Worm (Caenorhabditis elegans) whole organism, L4 larva: ENCODE measurements around the gene F23D12.2.

Source experiments
- D1046.2 ChIP-seq: fragments of 200-800 bp; sonication (Bioruptor generic); IDR thresholded peaks from 2 replicates; pipeline ENCODE4 v1.3.6; 2022; ENCODE audit warnings: missing genetic modification characterization, missing compliant biosample characterization
- F26F4.8 ChIP-seq: fragments of 200-800 bp; sonication (Bioruptor generic); conservative IDR thresholded peaks from 2 replicates; pipeline ENCODE4 v1.3.6; 2022; ENCODE audit warnings: missing genetic modification characterization, missing compliant biosample characterization
- F44E2.7 ChIP-seq: fragments of 200-800 bp; sonication (Bioruptor generic); IDR thresholded peaks from 2 replicates; pipeline ENCODE4 v2.1.2; 2022; ENCODE audit warnings: missing genetic modification characterization, missing compliant biosample characterization
- T20F7.1 ChIP-seq: fragments of 200-800 bp; sonication (Bioruptor generic); optimal IDR thresholded peaks from 2 replicates; lab custom pipeline; 2018; ENCODE audit warnings: mild to moderate bottlenecking, missing genetic modification characterization, missing compliant biosample characterization
- Y5F2A.4 ChIP-seq: fragments of 200-800 bp; sonication (Bioruptor generic); optimal IDR thresholded peaks from 2 replicates; lab custom pipeline; 2018; ENCODE audit warnings: mild to moderate bottlenecking, missing genetic modification characterization, missing compliant biosample characterization
- aha-1 ChIP-seq: fragments of 150-350 bp; peaks from one replicate; lab custom pipeline; 2014; ENCODE audit warnings: missing biosample characterization, missing genetic modification characterization
- ces-1 ChIP-seq: fragments of 150-350 bp; sonication (generic microtip); optimal IDR thresholded peaks from 4 replicates; lab custom pipeline; 2014; ENCODE audit warnings: missing biosample characterization, missing genetic modification reagents, missing genetic modification characterization
- cey-2 ChIP-seq: sonication (generic microtip); optimal IDR thresholded peaks from 3 replicates; lab custom pipeline; 2017; ENCODE audit warnings: missing genetic modification characterization, mild to moderate bottlenecking, missing compliant biosample characterization, antibody characterized with exemption, borderline replicate concordance; ENCODE audit not compliant: insufficient read depth
- daf-16 ChIP-seq, 3 experiments: sonication (generic microtip); optimal IDR thresholded peaks; 2 replicates each; lab custom pipeline; 2016 to 2017; ENCODE audit warnings: missing genetic modification characterization in 3 of 3, missing genetic modification reagents in 3 of 3, mild to moderate bottlenecking in 2 of 3, missing compliant biosample characterization in 2 of 3, missing biosample characterization in 1 of 3, moderate library complexity in 1 of 3
- dmd-6 ChIP-seq: fragments of 200-800 bp; sonication (Bioruptor generic); IDR thresholded peaks from 2 replicates; pipeline ENCODE4 v1.3.6; 2022; ENCODE audit warnings: missing genetic modification reagents, missing genetic modification characterization, missing compliant biosample characterization
- dmd-9 ChIP-seq: fragments of 200-800 bp; sonication (Bioruptor generic); IDR thresholded peaks from 2 replicates; pipeline ENCODE4 v1.3.6; 2022; ENCODE audit warnings: missing genetic modification reagents, missing genetic modification characterization, missing compliant biosample characterization
- egl-27 ChIP-seq: sonication (generic microtip); optimal IDR thresholded peaks from 3 replicates; lab custom pipeline; 2017; ENCODE audit warnings: missing biosample characterization, missing genetic modification reagents, missing genetic modification characterization
- gei-8 ChIP-seq: fragments of 200-800 bp; sonication (Bioruptor generic); optimal IDR thresholded peaks from 2 replicates; lab custom pipeline; 2018; ENCODE audit warnings: mild to moderate bottlenecking, missing genetic modification characterization, missing compliant biosample characterization
- hlh-11 ChIP-seq: fragments of 200-800 bp; sonication (Bioruptor generic); optimal IDR thresholded peaks from 2 replicates; lab custom pipeline; 2018; ENCODE audit warnings: mild to moderate bottlenecking, missing genetic modification characterization, missing compliant biosample characterization
- hlh-30 ChIP-seq: sonication (generic microtip); optimal IDR thresholded peaks from 2 replicates; lab custom pipeline; 2017; ENCODE audit warnings: antibody characterized with exemption, mild to moderate bottlenecking, missing genetic modification characterization, missing compliant biosample characterization; ENCODE audit not compliant: insufficient read depth
- jun-1 ChIP-seq: fragments of 150-350 bp; optimal IDR thresholded peaks from 2 replicates; lab custom pipeline; 2014; ENCODE audit warnings: missing biosample characterization, missing genetic modification reagents, missing genetic modification characterization
- lim-7 ChIP-seq: fragments of 200-800 bp; sonication (Bioruptor generic); IDR thresholded peaks from 2 replicates; pipeline ENCODE4 v1.3.6; 2022; ENCODE audit warnings: missing genetic modification characterization, missing compliant biosample characterization
- lin-13 ChIP-seq: fragments of 150-350 bp; optimal IDR thresholded peaks from 2 replicates; lab custom pipeline; 2014; ENCODE audit warnings: missing biosample characterization, missing genetic modification reagents, missing genetic modification characterization
- lin-29 ChIP-seq: fragments of 200-800 bp; sonication (Bioruptor generic); IDR thresholded peaks from 2 replicates; pipeline ENCODE4 v1.3.6; 2022; ENCODE audit warnings: missing genetic modification reagents, missing genetic modification characterization, missing compliant biosample characterization
- lin-38 ChIP-seq: fragments of 200-800 bp; sonication (Bioruptor generic); IDR thresholded peaks from 2 replicates; pipeline ENCODE4 v1.3.6; 2022; ENCODE audit warnings: missing genetic modification reagents, missing genetic modification characterization, missing compliant biosample characterization
- madf-5 ChIP-seq, 2 experiments: fragments of 200-800 bp; sonication (Bioruptor generic); IDR thresholded peaks; 2 replicates each; pipeline ENCODE4 v1.3.6; 2022; ENCODE audit warnings: missing compliant biosample characterization in 2 of 2, missing genetic modification characterization in 2 of 2
- mxl-3 ChIP-seq: fragments of 200-800 bp; sonication (Bioruptor generic); optimal IDR thresholded peaks from 2 replicates; lab custom pipeline; 2018; ENCODE audit warnings: mild to moderate bottlenecking, missing genetic modification characterization, missing compliant biosample characterization
- nhr-102 ChIP-seq: sonication (generic microtip); optimal IDR thresholded peaks from 2 replicates; lab custom pipeline; 2016; ENCODE audit warnings: mild to moderate bottlenecking, missing genetic modification characterization, moderate library complexity, missing compliant biosample characterization
- nhr-111 ChIP-seq: fragments of 200-800 bp; sonication (Bioruptor generic); optimal IDR thresholded peaks from 2 replicates; lab custom pipeline; 2018; ENCODE audit warnings: mild to moderate bottlenecking, missing genetic modification characterization, missing compliant biosample characterization
- nhr-28 ChIP-seq: fragments of 150-350 bp; optimal IDR thresholded peaks from 2 replicates; lab custom pipeline; 2014; ENCODE audit warnings: missing biosample characterization, missing genetic modification characterization
- nhr-41 ChIP-seq: fragments of 200-800 bp; sonication (Bioruptor generic); IDR thresholded peaks from 2 replicates; pipeline ENCODE4 v1.3.6; 2022; ENCODE audit warnings: missing genetic modification reagents, missing genetic modification characterization, missing compliant biosample characterization
- nhr-6 ChIP-seq: fragments of 150-350 bp; optimal IDR thresholded peaks from 2 replicates; lab custom pipeline; 2014; ENCODE audit warnings: missing biosample characterization, missing genetic modification characterization
- nhr-77 ChIP-seq: fragments of 150-350 bp; optimal IDR thresholded peaks from 2 replicates; lab custom pipeline; 2014; ENCODE audit warnings: missing biosample characterization, missing genetic modification characterization
- rbr-2 ChIP-seq: sonication (generic microtip); optimal IDR thresholded peaks from 2 replicates; lab custom pipeline; 2016; ENCODE audit warnings: missing genotype, missing genetic modification characterization, missing compliant biosample characterization
- saeg-2 ChIP-seq: fragments of 200-800 bp; sonication (Bioruptor generic); IDR thresholded peaks from 2 replicates; pipeline ENCODE4 v1.3.6; 2022; ENCODE audit warnings: missing genetic modification reagents, missing genetic modification characterization, missing compliant biosample characterization
- snpc-1.2 ChIP-seq: fragments of 200-800 bp; sonication (Bioruptor generic); IDR thresholded peaks from 2 replicates; pipeline ENCODE4 v1.3.6; 2022; ENCODE audit warnings: missing genetic modification reagents, missing genetic modification characterization, missing compliant biosample characterization
- snpc-4 ChIP-seq: fragments of 150-350 bp; optimal IDR thresholded peaks from 2 replicates; lab custom pipeline; 2014; ENCODE audit warnings: missing biosample characterization, missing genetic modification characterization
- tag-97 ChIP-seq: fragments of 200-800 bp; sonication (Bioruptor generic); IDR thresholded peaks from 2 replicates; pipeline ENCODE4 v1.3.6; 2022; ENCODE audit warnings: missing genetic modification characterization, missing compliant biosample characterization
- unc-130 ChIP-seq: sonication (generic microtip); optimal IDR thresholded peaks from 2 replicates; lab custom pipeline; 2016; ENCODE audit warnings: missing genetic modification reagents, missing genetic modification characterization, missing compliant biosample characterization
- ztf-11 ChIP-seq: fragments of 150-350 bp; optimal IDR thresholded peaks from 2 replicates; lab custom pipeline; 2014; ENCODE audit warnings: missing biosample characterization, missing genetic modification characterization

The F23D12.2 gene

DNA sequence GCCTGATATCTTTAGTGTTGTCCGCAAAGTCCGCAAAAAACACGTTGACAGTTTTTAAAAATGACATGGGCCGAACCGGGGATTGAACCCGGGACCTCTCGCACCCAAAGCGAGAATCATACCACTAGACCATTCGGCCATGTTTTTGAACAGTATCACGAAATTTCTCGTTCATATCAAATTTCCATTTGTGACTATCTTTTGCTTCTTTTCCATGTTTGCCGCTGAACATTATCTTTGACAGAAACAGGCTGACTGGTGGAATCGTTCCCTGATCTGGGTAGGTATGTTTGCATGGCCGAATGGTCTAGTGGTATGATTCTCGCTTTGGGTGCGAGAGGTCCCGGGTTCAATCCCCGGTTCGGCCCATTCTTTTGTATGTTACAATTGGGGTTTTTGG is 16.4 kb upstream of the F23D12.2 start (continued):
- TF ChIP-seq daf-16 (GFP tag; optimal IDR thresholded peaks at IDR 0.05; lab: Kevin White, UChicago) (peak in 1 of 2 experiments; percentile 79), daf-16 (tag; optimal IDR thresholded peaks at IDR 0.05; lab: Kevin White, UChicago) (peak; percentile 66), snpc-1.2 (GFP tag; lab: Robert Waterston, UW) (peak; percentile 60), lim-7 (peak; percentile 58), nhr-102 (peak; percentile 71), hlh-30 (tag; lab: Kevin White, UChicago) (peak; percentile 37), D1046.2 (peak; percentile 75; the same call in 1 of the 2 replicates), T20F7.1 (peak; percentile 9), lin-13 (GFP tag; lab: Kevin White, UChicago) (peak; percentile 48), mxl-3 (peak; percentile 44), gei-8 (GFP tag; lab: Kevin White, UChicago) (peak; percentile 45)
- TF ChIP-seq, all 104 proteins: peak for 32; not testable (repeated sequence) for 72

DNA sequence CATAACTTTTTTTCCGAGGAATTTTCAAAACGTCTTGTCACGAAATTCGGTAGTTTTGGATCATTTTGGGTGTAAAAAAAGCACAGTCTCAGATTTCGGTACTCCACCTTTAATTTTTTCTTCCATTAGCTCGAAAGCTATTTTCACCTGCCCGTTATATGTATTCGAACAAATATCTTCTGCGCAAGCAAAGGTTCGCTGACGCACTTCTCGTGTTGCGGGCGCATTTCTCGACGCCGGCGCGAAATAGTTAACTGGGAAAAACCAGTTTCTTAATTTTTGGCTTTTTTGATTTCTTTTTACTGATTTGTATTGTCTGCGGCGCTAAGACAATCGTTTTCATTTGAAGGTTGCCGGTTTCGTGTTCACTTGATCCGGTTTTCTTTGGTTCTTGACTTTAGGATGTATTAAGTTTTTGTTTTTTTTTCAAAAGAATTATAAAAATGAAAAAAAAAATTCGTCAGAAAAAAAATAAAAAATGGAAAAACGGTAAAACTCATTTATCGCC is 14.3 kb upstream of the F23D12.2 start:
- peak; percentile 68 for TF ChIP-seq aha-1 (tag; lab: Kevin White, UChicago)
- TF ChIP-seq F44E2.7 (GFP tag; lab: Robert Waterston, UW) = no peak
- no peak for TF ChIP-seq tag-97 (GFP tag; lab: Robert Waterston, UW)
- TF ChIP-seq nhr-77 (tag; lab: Kevin White, UChicago) = no peak

DNA sequence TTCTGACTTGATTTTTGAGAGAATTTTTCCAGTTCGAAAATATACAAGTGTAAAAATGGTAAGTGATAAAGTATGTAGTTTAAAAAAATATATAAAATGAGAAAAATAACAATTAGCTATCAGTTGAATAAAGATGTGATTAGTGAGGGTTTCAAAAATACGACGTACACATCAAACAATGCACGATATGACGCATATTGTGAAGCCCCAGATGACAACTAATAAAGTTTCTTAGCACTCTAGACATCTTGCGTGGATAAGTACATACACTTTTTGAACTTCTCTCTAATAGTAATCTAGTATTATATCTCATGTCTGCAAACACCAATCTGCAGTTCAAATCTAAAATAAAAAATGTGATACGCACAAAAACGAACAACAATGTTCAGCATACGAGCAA is 9.1 kb upstream of the F23D12.2 start:
- TF ChIP-seq snpc-4 (tag; lab: Kevin White, UChicago) (no peak), aha-1 (tag; lab: Kevin White, UChicago) (peak; percentile 55)
- TF ChIP-seq, all 104 proteins: peak for 1

DNA sequence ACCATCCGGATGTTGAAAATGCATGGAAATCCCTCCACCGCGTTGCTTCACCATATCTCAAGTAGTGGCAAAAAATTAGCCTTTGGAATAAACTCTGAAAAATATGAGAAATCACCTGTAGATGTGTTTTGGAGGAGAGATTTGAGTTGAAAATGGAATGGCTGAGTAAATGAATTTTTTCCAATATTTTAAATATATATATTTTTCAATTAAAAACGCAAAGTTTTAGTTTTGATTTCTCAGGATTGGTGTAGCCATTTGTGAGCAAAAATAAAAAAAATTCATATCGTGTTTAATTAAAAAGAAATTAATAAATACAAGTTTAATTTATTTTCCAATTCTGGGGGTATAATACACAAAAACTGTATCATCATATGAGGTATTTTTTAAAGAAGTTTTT is 6.7 kb upstream of the F23D12.2 start, which contains the start of gene F23D12.1:
Gene F23D12.1 (minus strand): TSS at position 101 of the 400 bp plus-strand sequence.
- TF ChIP-seq lim-7 (no peak), nhr-41 (GFP tag; lab: Robert Waterston, UW) (no peak), lin-38 (no peak), madf-5 (GFP tag; IDR thresholded peaks at IDR 0.05; lab: Robert Waterston, UW) (no peak), mxl-3 (no peak), hlh-11 (tag; lab: Kevin White, UChicago) (no peak), cey-2 (no peak), rbr-2 (tag; lab: Kevin White, UChicago) (no peak), jun-1 (no peak), F26F4.8 (GFP tag; lab: Robert Waterston, UW) (no peak), Y5F2A.4 (GFP tag; lab: Kevin White, UChicago) (no peak), ztf-11 (no peak), egl-27 (tag; lab: Kevin White, UChicago) (no peak), nhr-111 (no peak), lin-29 (GFP tag; lab: Robert Waterston, UW) (no peak), nhr-6 (tag; lab: Kevin White, UChicago) (no peak), snpc-1.2 (GFP tag; lab: Robert Waterston, UW) (no peak), dmd-9 (GFP tag; lab: Robert Waterston, UW) (no peak)

DNA sequence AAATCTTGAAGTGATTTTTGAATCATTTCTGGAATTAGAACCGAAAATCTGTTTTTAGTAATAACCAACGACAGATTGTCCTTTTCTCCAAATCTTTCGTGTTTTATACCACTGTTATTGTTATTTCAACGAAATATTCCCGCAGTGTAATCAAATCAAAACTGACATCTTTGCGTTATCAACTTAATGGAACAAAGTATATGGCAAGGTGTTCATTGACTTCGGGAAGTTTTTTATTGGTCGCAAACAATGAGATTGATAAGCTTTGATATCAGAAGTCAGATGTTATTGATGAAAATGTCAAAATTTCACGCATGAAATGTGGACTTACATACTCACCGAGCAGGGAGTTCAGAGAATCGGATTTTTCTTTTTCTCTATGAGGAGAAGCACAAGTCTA is 3.3 kb upstream of the F23D12.2 start, which contains the start of gene F23D12.11:
Gene F23D12.11 (minus strand): TSS at position 79 of the 400 bp plus-strand sequence.
- TF ChIP-seq ces-1 (no peak), dmd-6 (GFP tag; lab: Robert Waterston, UW) (0 out of 2 replicates have a peak, but pooled peaks have one; percentile 16), T20F7.1 (no peak), nhr-28 (tag; lab: Kevin White, UChicago) (peak; percentile 31), daf-16 (GFP tag; optimal IDR thresholded peaks at IDR 0.05; lab: Kevin White, UChicago) (no peak), daf-16 (tag; optimal IDR thresholded peaks at IDR 0.05; lab: Kevin White, UChicago) (peak; percentile 59), saeg-2 (GFP tag; lab: Robert Waterston, UW) (no peak), unc-130 (GFP tag; lab: Kevin White, UChicago) (no peak), rbr-2 (tag; lab: Kevin White, UChicago) (no peak)
